Fruit fly (Drosophila melanogaster) whole organism, embryonic: ENCODE measurements around the gene GluClalpha.
A peak's percentile ranks its signal among the peaks of the same experiment; 100 is the strongest.

Source experiments
- BEAF-32 ChIP-seq: fragments of 200-800 bp; sonication (Bioruptor generic); optimal IDR thresholded peaks from 3 replicates; lab custom pipeline; 2017; ENCODE audit warnings: missing biosample characterization, missing genetic modification characterization, mild to moderate bottlenecking, moderate library complexity, missing genetic modification reagents
- BtbVII ChIP-seq: fragments of 200-800 bp; sonication (Bioruptor generic); optimal IDR thresholded peaks from 3 replicates; lab custom pipeline; 2017; ENCODE audit warnings: missing biosample characterization, mild to moderate bottlenecking, missing genetic modification characterization
- CG10274 ChIP-seq: fragments of 200-800 bp; sonication (Bioruptor generic); optimal IDR thresholded peaks from 3 replicates; lab custom pipeline; 2017; ENCODE audit warnings: missing biosample characterization, mild to moderate bottlenecking, missing genetic modification characterization
- CG11504 ChIP-seq: fragments of 200-800 bp; sonication (Bioruptor generic); optimal IDR thresholded peaks from 3 replicates; lab custom pipeline; 2019; ENCODE audit warnings: missing biosample characterization, mild to moderate bottlenecking, missing genetic modification characterization, moderate library complexity
- CG14710 ChIP-seq: fragments of 200-800 bp; sonication (Bioruptor generic); optimal IDR thresholded peaks from 3 replicates; lab custom pipeline; 2019; ENCODE audit warnings: missing biosample characterization, mild to moderate bottlenecking, missing genetic modification characterization, moderate library complexity
- CG15269 ChIP-seq: fragments of 200-800 bp; sonication (Bioruptor generic); optimal IDR thresholded peaks from 2 replicates; lab custom pipeline; 2018; ENCODE audit warnings: missing biosample characterization, mild to moderate bottlenecking, missing genetic modification characterization, moderate library complexity
- CG17359 ChIP-seq: fragments of 200-800 bp; sonication (Bioruptor generic); optimal IDR thresholded peaks from 3 replicates; lab custom pipeline; 2018; ENCODE audit warnings: missing biosample characterization, mild to moderate bottlenecking, missing genetic modification characterization, moderate library complexity
- CG17829 ChIP-seq: fragments of 200-800 bp; optimal IDR thresholded peaks from 2 replicates; lab custom pipeline; 2019; ENCODE audit warnings: missing biosample characterization, mild to moderate bottlenecking, missing genetic modification characterization, moderate library complexity
- CG1792 ChIP-seq: fragments of 200-800 bp; sonication (Bioruptor generic); optimal IDR thresholded peaks from 2 replicates; lab custom pipeline; 2016; ENCODE audit warnings: missing biosample characterization, missing genetic modification characterization
- CG18011 ChIP-seq: fragments of 200-800 bp; sonication (Bioruptor generic); optimal IDR thresholded peaks from 2 replicates; lab custom pipeline; 2017; ENCODE audit warnings: missing biosample characterization, missing genetic modification characterization, mild to moderate bottlenecking, moderate library complexity, missing genotype
- CG18262 ChIP-seq: fragments of 200-800 bp; optimal IDR thresholded peaks from 3 replicates; lab custom pipeline; 2019; ENCODE audit warnings: missing biosample characterization, mild to moderate bottlenecking, missing genetic modification characterization, moderate library complexity
- CG2116 ChIP-seq: fragments of 200-800 bp; sonication (Bioruptor generic); optimal IDR thresholded peaks from 3 replicates; lab custom pipeline; 2018; ENCODE audit warnings: missing biosample characterization, mild to moderate bottlenecking, missing genetic modification characterization
- CG2712 ChIP-seq: fragments of 200-800 bp; optimal IDR thresholded peaks from 3 replicates; lab custom pipeline; 2019; ENCODE audit warnings: missing biosample characterization, mild to moderate bottlenecking, missing genetic modification characterization, moderate library complexity
- CG4360 ChIP-seq: fragments of 200-800 bp; sonication (Bioruptor generic); IDR thresholded peaks from 2 replicates; pipeline ENCODE4 v1.3.6; 2022; ENCODE audit warnings: missing biosample characterization, missing genetic modification characterization
- CG4424 ChIP-seq: fragments of 200-800 bp; sonication (Bioruptor generic); optimal IDR thresholded peaks from 3 replicates; lab custom pipeline; 2016; ENCODE audit warnings: missing biosample characterization, missing genetic modification characterization
- CG5953 ChIP-seq: fragments of 200-800 bp; sonication (Bioruptor generic); IDR thresholded peaks from 2 replicates; pipeline ENCODE4 v1.3.6; 2022; ENCODE audit warnings: missing biosample characterization, missing genetic modification characterization
- CG6813 ChIP-seq: fragments of 200-800 bp; sonication (Bioruptor generic); optimal IDR thresholded peaks from 2 replicates; lab custom pipeline; 2017; ENCODE audit warnings: missing biosample characterization, missing genetic modification characterization, mild to moderate bottlenecking, moderate library complexity, missing genetic modification reagents
- CG8281 ChIP-seq: fragments of 200-800 bp; sonication (Bioruptor generic); optimal IDR thresholded peaks from 2 replicates; lab custom pipeline; 2018; ENCODE audit warnings: missing biosample characterization, mild to moderate bottlenecking, missing genetic modification characterization, moderate library complexity
- CG8388 ChIP-seq: fragments of 200-800 bp; sonication (Bioruptor generic); optimal IDR thresholded peaks from 2 replicates; lab custom pipeline; 2019; ENCODE audit warnings: missing biosample characterization, mild to moderate bottlenecking, missing genetic modification characterization, moderate library complexity
- CG9727 ChIP-seq: fragments of 200-800 bp; sonication (Bioruptor generic); optimal IDR thresholded peaks from 3 replicates; lab custom pipeline; 2017; ENCODE audit warnings: missing biosample characterization, mild to moderate bottlenecking, missing genetic modification characterization
- HLHmδ ChIP-seq: fragments of 200-800 bp; sonication (Bioruptor generic); optimal IDR thresholded peaks from 2 replicates; lab custom pipeline; 2018; ENCODE audit warnings: missing biosample characterization, mild to moderate bottlenecking, missing genetic modification characterization, moderate library complexity
- Hey ChIP-seq: fragments of 200-800 bp; sonication (Bioruptor generic); optimal IDR thresholded peaks from 3 replicates; lab custom pipeline; 2018; ENCODE audit warnings: missing biosample characterization, mild to moderate bottlenecking, missing genetic modification characterization
- Hmx ChIP-seq: fragments of 200-800 bp; sonication (Bioruptor generic); optimal IDR thresholded peaks from 2 replicates; lab custom pipeline; 2016; ENCODE audit warnings: missing biosample characterization, missing genetic modification characterization
- Hr3 ChIP-seq: fragments of 200-800 bp; sonication (Bioruptor generic); optimal IDR thresholded peaks from 3 replicates; lab custom pipeline; 2016; ENCODE audit warnings: missing biosample characterization, missing genetic modification characterization
- Hr51 ChIP-seq, 2 experiments: fragments of 200-800 bp; sonication (Bioruptor generic); optimal IDR thresholded peaks; 2 replicates in 1 of 2; 3 replicates in 1 of 2; lab custom pipeline; 2016 to 2018; ENCODE audit warnings: missing biosample characterization in 2 of 2, missing genetic modification characterization in 2 of 2, mild to moderate bottlenecking in 1 of 2, moderate library complexity in 1 of 2
- Hsf ChIP-seq: fragments of 200-800 bp; sonication (Bioruptor generic); optimal IDR thresholded peaks from 3 replicates; lab custom pipeline; 2016; ENCODE audit warnings: missing biosample characterization, missing genetic modification characterization
- Jarid2 ChIP-seq: fragments of 200-800 bp; sonication (Bioruptor generic); optimal IDR thresholded peaks from 3 replicates; lab custom pipeline; 2017; ENCODE audit warnings: mild to moderate bottlenecking, missing biosample characterization, missing genetic modification reagents, missing genetic modification characterization
- MESR4 ChIP-seq: fragments of 200-800 bp; sonication (Bioruptor generic); optimal IDR thresholded peaks from 2 replicates; lab custom pipeline; 2018; ENCODE audit warnings: missing biosample characterization, mild to moderate bottlenecking, missing genetic modification characterization, moderate library complexity
- Neu2 ChIP-seq: fragments of 200-800 bp; sonication (Bioruptor generic); optimal IDR thresholded peaks from 3 replicates; lab custom pipeline; 2016; ENCODE audit warnings: missing biosample characterization, missing genetic modification characterization, borderline replicate concordance
- Oli ChIP-seq: fragments of 200-800 bp; sonication (Bioruptor generic); optimal IDR thresholded peaks from 2 replicates; lab custom pipeline; 2018; ENCODE audit warnings: missing biosample characterization, mild to moderate bottlenecking, missing genetic modification characterization, moderate library complexity
- Poxn ChIP-seq: fragments of 200-800 bp; sonication (Bioruptor generic); IDR thresholded peaks from 2 replicates; pipeline ENCODE4 v1.3.6; 2022; ENCODE audit warnings: missing biosample characterization, missing genetic modification characterization
- al ChIP-seq: fragments of 200-800 bp; sonication (Bioruptor generic); IDR thresholded peaks from 2 replicates; pipeline ENCODE4 v1.3.6; 2022; ENCODE audit warnings: missing biosample characterization, missing genetic modification characterization
- danr ChIP-seq: fragments of 200-800 bp; sonication (Bioruptor generic); IDR thresholded peaks from 2 replicates; pipeline ENCODE4 v1.3.6; 2022; ENCODE audit warnings: missing biosample characterization, missing genetic modification characterization
- dmrt11E ChIP-seq: fragments of 200-800 bp; sonication (Bioruptor generic); optimal IDR thresholded peaks from 3 replicates; lab custom pipeline; 2018; ENCODE audit warnings: missing biosample characterization, mild to moderate bottlenecking, missing genetic modification characterization, moderate library complexity
- dmrt99B ChIP-seq: fragments of 200-800 bp; sonication (Bioruptor generic); optimal IDR thresholded peaks from 2 replicates; lab custom pipeline; 2018; ENCODE audit warnings: missing biosample characterization, mild to moderate bottlenecking, missing genetic modification characterization, moderate library complexity
- ewg ChIP-seq: fragments of 200-800 bp; sonication (Bioruptor generic); optimal IDR thresholded peaks from 3 replicates; lab custom pipeline; 2017; ENCODE audit warnings: mild to moderate bottlenecking, missing biosample characterization, missing genetic modification reagents, missing genetic modification characterization
- ftz-f1 ChIP-seq: fragments of 200-800 bp; sonication (Bioruptor generic); optimal IDR thresholded peaks from 2 replicates; lab custom pipeline; 2016; ENCODE audit warnings: missing biosample characterization, missing genetic modification characterization
- gt ChIP-seq: fragments of 200-800 bp; sonication (Bioruptor generic); IDR thresholded peaks from 2 replicates; pipeline ENCODE4 v1.3.6; 2022; ENCODE audit warnings: missing biosample characterization, missing genetic modification characterization
- jigr1 ChIP-seq: fragments of 200-800 bp; sonication (Bioruptor generic); IDR thresholded peaks from 3 replicates; pipeline ENCODE4 v1.3.6; 2022; ENCODE audit warnings: missing biosample characterization, missing genetic modification characterization
- kah ChIP-seq: fragments of 200-800 bp; sonication (Bioruptor generic); optimal IDR thresholded peaks from 2 replicates; lab custom pipeline; 2018; ENCODE audit warnings: missing biosample characterization, mild to moderate bottlenecking, missing genetic modification characterization
- lmd ChIP-seq: fragments of 200-800 bp; sonication (Bioruptor generic); IDR thresholded peaks from 2 replicates; pipeline ENCODE4 v1.3.6; 2022; ENCODE audit warnings: missing biosample characterization, missing genetic modification characterization
- nau ChIP-seq: fragments of 200-800 bp; sonication (Bioruptor generic); optimal IDR thresholded peaks from 3 replicates; lab custom pipeline; 2017; ENCODE audit warnings: missing biosample characterization, mild to moderate bottlenecking, missing genetic modification characterization, missing genetic modification reagents
- pb ChIP-seq: fragments of 200-800 bp; sonication (Bioruptor generic); optimal IDR thresholded peaks from 3 replicates; lab custom pipeline; 2016; ENCODE audit warnings: missing biosample characterization, missing genetic modification characterization
- shn ChIP-seq: fragments of 200-800 bp; sonication (Bioruptor generic); optimal IDR thresholded peaks from 3 replicates; lab custom pipeline; 2016; ENCODE audit warnings: missing biosample characterization, missing genetic modification characterization
- slbo ChIP-seq: fragments of 200-800 bp; sonication (Bioruptor generic); IDR thresholded peaks from 2 replicates; pipeline ENCODE4 v1.3.6; 2022; ENCODE audit warnings: missing biosample characterization, missing genetic modification characterization
- so ChIP-seq: fragments of 200-800 bp; sonication (Bioruptor generic); IDR thresholded peaks from 3 replicates; pipeline ENCODE4 v1.3.6; 2022; ENCODE audit warnings: missing biosample characterization, missing genetic modification characterization
- sob ChIP-seq: fragments of 200-800 bp; sonication (Bioruptor generic); IDR thresholded peaks from 2 replicates; pipeline ENCODE4 v1.3.6; 2022; ENCODE audit warnings: missing biosample characterization, missing genetic modification characterization
- sug ChIP-seq: fragments of 200-800 bp; optimal IDR thresholded peaks from 2 replicates; lab custom pipeline; 2019; ENCODE audit warnings: missing biosample characterization, mild to moderate bottlenecking, missing genetic modification characterization, moderate library complexity
- tin ChIP-seq: fragments of 200-800 bp; sonication (Bioruptor generic); optimal IDR thresholded peaks from 3 replicates; lab custom pipeline; 2016; ENCODE audit warnings: missing biosample characterization, missing genetic modification characterization
- trem ChIP-seq: fragments of 200-800 bp; optimal IDR thresholded peaks from 3 replicates; lab custom pipeline; 2019; ENCODE audit warnings: missing biosample characterization, mild to moderate bottlenecking, missing genetic modification characterization, moderate library complexity
- twi ChIP-seq: fragments of 200-800 bp; optimal IDR thresholded peaks from 2 replicates; lab custom pipeline; 2019; ENCODE audit warnings: missing biosample characterization, mild to moderate bottlenecking, missing genetic modification characterization, moderate library complexity
- vnd ChIP-seq: fragments of 200-800 bp; sonication (Bioruptor generic); IDR thresholded peaks from 3 replicates; pipeline ENCODE4 v1.3.6; 2022; ENCODE audit warnings: missing biosample characterization, missing genetic modification characterization; ENCODE audit not compliant: partially characterized antibody

Gene GluClalpha

dm6 chr3R:19799614-19800013 lies 69.1 kb downstream of the GluClalpha start (continued):
- TF ChIP-seq Hey (tag; lab: Kevin White, UChicago) = no peak
- TF ChIP-seq Hmx (GFP tag; lab: Kevin White, UChicago) = no peak
- no peak for TF ChIP-seq ftz-f1 (GFP tag; lab: Kevin White, UChicago)
- no peak for TF ChIP-seq CG2116
- TF ChIP-seq ewg (GFP tag; lab: Kevin White, UChicago) = no peak
- TF ChIP-seq danr (GFP tag; lab: Robert Waterston, UW) = no peak
- TF ChIP-seq CG8281 (tag; lab: Kevin White, UChicago) = no peak
- no peak for TF ChIP-seq lmd (GFP tag; lab: Robert Waterston, UW)
- no peak for TF ChIP-seq nau (GFP tag; lab: Kevin White, UChicago)
- TF ChIP-seq al = no peak
- no peak for TF ChIP-seq CG15269 (tag; lab: Kevin White, UChicago)
- no peak for TF ChIP-seq Hsf
- TF ChIP-seq sug (tag; lab: Kevin White, UChicago) = no peak
- TF ChIP-seq Poxn (GFP tag; lab: Robert Waterston, UW) = no peak
- TF ChIP-seq jigr1 = no peak
- no peak for TF ChIP-seq CG10274 (GFP tag; lab: Kevin White, UChicago)
- TF ChIP-seq CG6813 (GFP tag; lab: Kevin White, UChicago) = no peak
- no peak for TF ChIP-seq pb (GFP tag; lab: Kevin White, UChicago)
- TF ChIP-seq BtbVII (GFP tag; lab: Kevin White, UChicago) = no peak
- TF ChIP-seq so (GFP tag; lab: Robert Waterston, UW) = no peak
- TF ChIP-seq HLHmδ (GFP tag; lab: Kevin White, UChicago) = no peak
- TF ChIP-seq CG9727 (GFP tag; lab: Kevin White, UChicago) = no peak
- peak; percentile 65 for TF ChIP-seq twi
- TF ChIP-seq Hr3 (GFP tag; lab: Kevin White, UChicago) = no peak
- TF ChIP-seq slbo (GFP tag; lab: Robert Waterston, UW) = no peak
- TF ChIP-seq gt (GFP tag; lab: Robert Waterston, UW) = no peak
- TF ChIP-seq vnd (GFP tag; lab: Robert Waterston, UW) = no peak
- TF ChIP-seq tin (GFP tag; lab: Kevin White, UChicago) = no peak
- TF ChIP-seq MESR4 (GFP tag; lab: Kevin White, UChicago) = no peak
- TF ChIP-seq BEAF-32 (GFP tag; lab: Kevin White, UChicago) = no peak
- no peak for TF ChIP-seq CG5953 (GFP tag; lab: Robert Waterston, UW)
- no peak for TF ChIP-seq CG18011 (GFP tag; lab: Kevin White, UChicago)
- no peak for TF ChIP-seq Hr51 (GFP tag; optimal IDR thresholded peaks at IDR 0.05; lab: Kevin White, UChicago)
- no peak for TF ChIP-seq kah (GFP tag; lab: Kevin White, UChicago)
- no peak for TF ChIP-seq CG4360 (GFP tag; lab: Robert Waterston, UW)

- TF ChIP-seq sob (GFP tag; lab: Robert Waterston, UW) = no peak
- TF ChIP-seq Oli = peak; percentile 11
- TF ChIP-seq trem (tag; lab: Kevin White, UChicago) = peak; percentile 17
- no peak for TF ChIP-seq CG1792
- no peak for TF ChIP-seq Neu2 (GFP tag; lab: Kevin White, UChicago)
- TF ChIP-seq CG17829 = no peak
- TF ChIP-seq CG4424 (GFP tag; lab: Kevin White, UChicago) = peak; percentile 28
- TF ChIP-seq dmrt11E (tag; lab: Kevin White, UChicago) = peak; percentile 43
- TF ChIP-seq shn (GFP tag; lab: Kevin White, UChicago) = no peak
- TF ChIP-seq CG17359 (tag; lab: Kevin White, UChicago) = peak; percentile 14
- TF ChIP-seq Jarid2 (GFP tag; lab: Kevin White, UChicago) = no peak
- peak; percentile 42 for TF ChIP-seq CG14710 (tag; lab: Kevin White, UChicago)
- TF ChIP-seq CG11504 (tag; lab: Kevin White, UChicago) = peak; percentile 30
- peak; percentile 2 for TF ChIP-seq dmrt99B (tag; lab: Kevin White, UChicago)
- TF ChIP-seq CG18262 (tag; lab: Kevin White, UChicago) = peak; percentile 45
- peak; percentile 44 for TF ChIP-seq CG2712
- peak; percentile 17 for TF ChIP-seq CG8388
Observed at dm6 chr3R:19801752-19802151, 71.2 kb downstream of the GluClalpha start.
